Worm (Caenorhabditis elegans): ENCODE data around the gene nspd-5.
A peak's percentile ranks its signal among the peaks of the same experiment; 100 is the strongest.
"Not testable (repeated sequence)": the region's sequence is repeated elsewhere in the genome, so short reads cannot be mapped to it uniquely, and the experiment has no call there.

The nspd-5 gene

ce11 chrII:4851594-4852106 lies 8.5 kb downstream of the nspd-5 start, which contains the start of gene dnj-9 (continued):
- TF ChIP-seq snu-23 (GFP tag; optimal IDR thresholded peaks at IDR 0.05) (peak; percentile 97), ces-1 (GFP tag; optimal IDR thresholded peaks at IDR 0.05) (no peak), elt-2 (tag; optimal IDR thresholded peaks at IDR 0.05) (peak; percentile 98), pqm-1 (tag; optimal IDR thresholded peaks at IDR 0.05) (no peak), C34B4.2 (tag; optimal IDR thresholded peaks at IDR 0.05) (peak; percentile 39), ztf-4 (tag; optimal IDR thresholded peaks at IDR 0.05) (peak; percentile 84), lir-3 (tag; optimal IDR thresholded peaks at IDR 0.05; ENCODE audit: poor library complexity) (peak; percentile 83), nhr-84 (tag; optimal IDR thresholded peaks at IDR 0.05) (no peak), aly-2 (tag; optimal IDR thresholded peaks at IDR 0.05) (peak; percentile 88), nhr-85 (tag) (peak; percentile 97), nhr-237 (tag; optimal IDR thresholded peaks at IDR 0.05) (peak; percentile 65)

ce11 chrII:4849885-4850284 lies 10.3 kb downstream of the nspd-5 start, which contains the start of gene T23B7.3:
T23B7.3 (plus strand) TSS chrII:4850185.
- TF ChIP-seq nhr-77 (tag; optimal IDR thresholded peaks at IDR 0.05): no peak
- peak; percentile 25 for TF ChIP-seq fkh-8 (tag; optimal IDR thresholded peaks at IDR 0.05)
- peak; percentile 29 for TF ChIP-seq nhr-71 (tag; optimal IDR thresholded peaks at IDR 0.05)

- TF ChIP-seq irx-1 (tag; optimal IDR thresholded peaks at IDR 0.05); lin-14 (GFP tag; optimal IDR thresholded peaks at IDR 0.05); nhr-90 (tag; optimal IDR thresholded peaks at IDR 0.05; ENCODE audit: poor library complexity): not testable (repeated sequence)
Measured at ce11 chrII:4842143-4842658, 18.0 kb downstream of the nspd-5 start, which contains the start of the genes T23B7.2 and nspd-4. T23B7.2 (minus strand) TSS chrII:4842243. nspd-4 (plus strand) TSS chrII:4842608.

ce11 chrII:4837659-4838058 lies 22.5 kb downstream of the nspd-5 start, which contains the start of gene C33F10.12:
C33F10.12 (minus strand) TSS chrII:4837759.
- TF ChIP-seq nhr-28 (tag; optimal IDR thresholded peaks at IDR 0.05): no peak
- no peak for TF ChIP-seq dsc-1 (tag; optimal IDR thresholded peaks at IDR 0.05)
- TF ChIP-seq rnt-1 (tag; optimal IDR thresholded peaks at IDR 0.05): no peak
- no peak for TF ChIP-seq ceh-8 (GFP tag; optimal IDR thresholded peaks at IDR 0.05)
- TF ChIP-seq nhr-11 (tag; optimal IDR thresholded peaks at IDR 0.05): no peak
- TF ChIP-seq nhr-76 (tag; optimal IDR thresholded peaks at IDR 0.05): no peak
- no peak for TF ChIP-seq ceh-88 (GFP tag; IDR thresholded peaks at IDR 0.05)
- no peak for TF ChIP-seq sptf-1 (tag; optimal IDR thresholded peaks at IDR 0.05)
- no peak for TF ChIP-seq ztf-11 (tag; optimal IDR thresholded peaks at IDR 0.05)
- TF ChIP-seq tlp-1 (tag; optimal IDR thresholded peaks at IDR 0.05): no peak
- TF ChIP-seq nhr-90 (tag; optimal IDR thresholded peaks at IDR 0.05; ENCODE audit: poor library complexity): no peak
- TF ChIP-seq lsy-2 (tag; optimal IDR thresholded peaks at IDR 0.05): no peak
- TF ChIP-seq C16A3.4 (tag; optimal IDR thresholded peaks at IDR 0.05): no peak
- no peak for TF ChIP-seq alr-1 (tag; optimal IDR thresholded peaks at IDR 0.05; ENCODE audit: borderline replicate concordance)

- TF ChIP-seq nhr-84 (tag; optimal IDR thresholded peaks at IDR 0.05) (no peak), aha-1 (tag; optimal IDR thresholded peaks at IDR 0.05) (no peak), isw-1 (GFP tag; IDR thresholded peaks at IDR 0.05) (no peak), egl-13 (tag; optimal IDR thresholded peaks at IDR 0.05) (no peak), sup-37 (GFP tag; optimal IDR thresholded peaks at IDR 0.05) (no peak), fkh-4 (tag; optimal IDR thresholded peaks at IDR 0.05; ENCODE audit: borderline replicate concordance) (no peak), irx-1 (tag; optimal IDR thresholded peaks at IDR 0.05) (no peak), ztf-11 (tag; optimal IDR thresholded peaks at IDR 0.05) (no peak), hpl-2 (GFP tag; optimal IDR thresholded peaks at IDR 0.05) (no peak), unc-130 (tag; optimal IDR thresholded peaks at IDR 0.05) (no peak), nhr-20 (tag; optimal IDR thresholded peaks at IDR 0.05) (no peak), nhr-47 (tag; optimal IDR thresholded peaks at IDR 0.05) (no peak), mef-2 (tag; optimal IDR thresholded peaks at IDR 0.05) (no peak), nhr-11 (tag; optimal IDR thresholded peaks at IDR 0.05) (no peak)
Measured at ce11 chrII:4834761-4835160, 25.4 kb downstream of the nspd-5 start, which contains the start of the genes C33F10.11 and C33F10.1. C33F10.11 (minus strand) TSS chrII:4834861. C33F10.1 (plus strand) TSS chrII:4835023.

All from whole organism, L1 larva.